Worm (Caenorhabditis elegans): ENCODE results near the gene unc-33.

Gene unc-33

DNA sequence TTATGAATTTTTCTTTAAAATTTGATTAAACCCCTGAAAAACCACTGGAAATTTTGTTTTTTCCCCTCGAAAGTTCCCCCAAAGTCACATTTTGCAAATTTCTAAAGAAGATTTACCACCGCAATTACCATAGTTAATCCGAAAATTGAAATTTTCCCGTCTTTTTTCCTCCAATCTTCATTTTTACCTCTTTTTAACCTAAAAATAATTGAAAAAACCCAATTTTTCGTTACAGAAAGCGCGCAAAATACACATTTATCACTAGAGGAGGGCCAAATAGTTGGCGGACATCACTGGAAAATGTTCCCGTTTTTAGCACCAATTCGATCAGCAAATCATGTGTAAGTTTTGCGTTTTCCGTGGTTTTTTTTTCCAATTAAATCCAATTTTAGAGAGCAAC is at the start of gene unc-33:
unc-33 (plus strand) TSS at position 301 of the 400 bp plus-strand sequence.
- TF ChIP-seq zag-1 (tag; optimal IDR thresholded peaks at IDR 0.05): no peak

ce11 chrIV:3467128-3467527 is 49.6 kb upstream of the unc-33 start, which contains the start of gene F58E2.3:
Gene F58E2.3 (plus strand): TSS chrIV:3467428.
- TF ChIP-seq ama-1 (optimal IDR thresholded peaks at IDR 0.05) (no peak), jun-1 (tag; optimal IDR thresholded peaks at IDR 0.05) (no peak), nhr-237 (tag; optimal IDR thresholded peaks at IDR 0.05) (no peak), nhr-12 (tag; optimal IDR thresholded peaks at IDR 0.05) (no peak), nhr-11 (tag; optimal IDR thresholded peaks at IDR 0.05) (no peak), nhr-25 (tag; optimal IDR thresholded peaks at IDR 0.05) (no peak), nhr-28 (tag; optimal IDR thresholded peaks at IDR 0.05) (no peak), eor-1 (tag; optimal IDR thresholded peaks at IDR 0.05) (no peak), aly-2 (tag; optimal IDR thresholded peaks at IDR 0.05) (no peak), mml-1 (tag; optimal IDR thresholded peaks at IDR 0.05) (no peak), elt-2 (tag; optimal IDR thresholded peaks at IDR 0.05) (no peak)

ce11 chrIV:3467751-3468150 is 48.9 kb upstream of the unc-33 start:
- no peak for TF ChIP-seq lin-39 (tag; optimal IDR thresholded peaks at IDR 0.05)
- no peak for TF ChIP-seq sea-2 (GFP tag; optimal IDR thresholded peaks at IDR 0.05)
- no peak for TF ChIP-seq hmg-11 (tag; optimal IDR thresholded peaks at IDR 0.05)
- no peak for TF ChIP-seq tbx-2 (tag; optimal IDR thresholded peaks at IDR 0.05)
- no peak for TF ChIP-seq fos-1 (tag; optimal IDR thresholded peaks at IDR 0.05)
- no peak for TF ChIP-seq unc-62 (GFP tag; optimal IDR thresholded peaks at IDR 0.05)
- TF ChIP-seq ztf-11 (tag; optimal IDR thresholded peaks at IDR 0.05): no peak
- TF ChIP-seq ztf-4 (tag; optimal IDR thresholded peaks at IDR 0.05): no peak
- no peak for TF ChIP-seq ZK546.5 (tag; optimal IDR thresholded peaks at IDR 0.05)
- no peak for TF ChIP-seq pqm-1 (tag; optimal IDR thresholded peaks at IDR 0.05)
- no peak for TF ChIP-seq lsy-12 (tag; optimal IDR thresholded peaks at IDR 0.05)
- no peak for TF ChIP-seq R02D3.7 (tag; optimal IDR thresholded peaks at IDR 0.05)
- no peak for TF ChIP-seq fkh-2 (tag; optimal IDR thresholded peaks at IDR 0.05)
- no peak for TF ChIP-seq nhr-237 (tag; optimal IDR thresholded peaks at IDR 0.05)
- TF ChIP-seq ceh-16 (tag; optimal IDR thresholded peaks at IDR 0.05): no peak
- no peak for TF ChIP-seq nhr-11 (tag; optimal IDR thresholded peaks at IDR 0.05)
- TF ChIP-seq nhr-28 (tag; optimal IDR thresholded peaks at IDR 0.05): no peak
- TF ChIP-seq nhr-12 (tag; optimal IDR thresholded peaks at IDR 0.05): no peak
- no peak for TF ChIP-seq egl-27 (tag; optimal IDR thresholded peaks at IDR 0.05)
- TF ChIP-seq skn-1 (tag; optimal IDR thresholded peaks at IDR 0.05): no peak

DNA sequence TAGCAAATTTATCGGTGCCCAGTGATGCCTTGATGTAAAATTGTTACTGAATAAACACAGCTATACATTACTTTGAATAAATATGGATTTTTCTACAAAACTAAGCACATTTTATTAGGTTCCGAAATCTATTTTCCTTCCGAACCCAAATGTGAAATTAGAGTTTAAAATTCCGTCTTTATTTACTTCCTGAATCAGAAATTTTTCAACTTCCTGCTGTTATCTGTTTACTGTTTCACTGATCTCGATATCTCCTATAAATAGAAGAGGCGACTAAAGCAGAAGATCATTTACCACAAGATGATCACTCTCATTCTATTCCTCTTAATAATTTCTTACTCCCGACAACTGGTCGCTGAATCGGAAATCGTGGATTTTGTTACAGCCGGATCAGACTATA is 46.9 kb upstream of the unc-33 start, which contains the start of gene F58E2.2:
F58E2.2 (plus strand) TSS at position 301 of the 400 bp plus-strand sequence.
- TF ChIP-seq elt-2 (tag; optimal IDR thresholded peaks at IDR 0.05) (no peak), nhr-237 (tag; optimal IDR thresholded peaks at IDR 0.05) (no peak), nhr-23 (tag; optimal IDR thresholded peaks at IDR 0.05) (no peak), ceh-9 (tag; optimal IDR thresholded peaks at IDR 0.05) (no peak), ztf-4 (tag; optimal IDR thresholded peaks at IDR 0.05) (no peak), nhr-25 (tag; optimal IDR thresholded peaks at IDR 0.05) (no peak), ceh-16 (tag; optimal IDR thresholded peaks at IDR 0.05) (no peak), mml-1 (tag; optimal IDR thresholded peaks at IDR 0.05) (no peak), daf-12 (tag; optimal IDR thresholded peaks at IDR 0.05) (no peak), jun-1 (tag; optimal IDR thresholded peaks at IDR 0.05) (no peak), hmg-11 (tag; optimal IDR thresholded peaks at IDR 0.05) (no peak), mdl-1 (tag; optimal IDR thresholded peaks at IDR 0.05) (no peak), egl-27 (tag; optimal IDR thresholded peaks at IDR 0.05) (no peak), nhr-12 (tag; optimal IDR thresholded peaks at IDR 0.05) (no peak), nhr-76 (tag; optimal IDR thresholded peaks at IDR 0.05) (no peak), ztf-11 (tag; optimal IDR thresholded peaks at IDR 0.05) (no peak), eor-1 (tag; optimal IDR thresholded peaks at IDR 0.05) (no peak), nhr-43 (tag; optimal IDR thresholded peaks at IDR 0.05; ENCODE audit: poor library complexity, severe bottlenecking) (no peak), sea-2 (GFP tag; optimal IDR thresholded peaks at IDR 0.05) (no peak)

DNA sequence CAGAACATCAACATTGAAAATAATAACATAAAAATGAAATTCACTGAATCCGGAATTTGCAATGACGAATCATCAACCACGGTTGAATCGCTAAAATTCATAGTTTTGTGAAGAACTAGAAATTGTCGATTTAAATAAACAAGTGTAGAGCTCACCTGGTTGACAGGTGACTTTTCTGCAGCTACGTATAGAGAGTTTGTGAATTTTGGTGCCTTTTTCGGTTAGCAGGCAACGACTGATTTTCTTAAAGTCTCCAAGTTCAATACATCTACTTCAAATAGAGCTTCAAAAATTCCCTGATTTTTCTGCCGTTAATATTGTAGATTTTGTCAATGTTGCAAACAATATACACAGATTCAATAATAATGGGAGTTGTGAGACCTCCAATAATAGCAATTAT is 39.6 kb upstream of the unc-33 start, which contains the start of gene srz-69:
srz-69 (minus strand) TSS at position 101 of the 400 bp plus-strand sequence.
- TF ChIP-seq mml-1 (tag; optimal IDR thresholded peaks at IDR 0.05) (no peak), elt-1 (tag; optimal IDR thresholded peaks at IDR 0.05) (no peak), nhr-12 (tag; optimal IDR thresholded peaks at IDR 0.05) (no peak), ceh-28 (tag; optimal IDR thresholded peaks at IDR 0.05) (no peak), unc-62 (GFP tag; optimal IDR thresholded peaks at IDR 0.05) (no peak), egl-5 (tag; optimal IDR thresholded peaks at IDR 0.05) (no peak), unc-39 (tag; optimal IDR thresholded peaks at IDR 0.05) (no peak), nhr-43 (tag; optimal IDR thresholded peaks at IDR 0.05; ENCODE audit: poor library complexity, severe bottlenecking) (no peak), nhr-67 (tag; optimal IDR thresholded peaks at IDR 0.05) (no peak), aly-2 (tag; optimal IDR thresholded peaks at IDR 0.05) (no peak), ztf-4 (tag; optimal IDR thresholded peaks at IDR 0.05) (no peak), R02D3.7 (tag; optimal IDR thresholded peaks at IDR 0.05) (no peak), mdl-1 (tag; optimal IDR thresholded peaks at IDR 0.05) (no peak), ceh-9 (tag; optimal IDR thresholded peaks at IDR 0.05) (no peak), pqm-1 (tag; optimal IDR thresholded peaks at IDR 0.05) (no peak), fkh-2 (tag; optimal IDR thresholded peaks at IDR 0.05) (no peak)
